Fruit fly (Drosophila melanogaster) whole organism: ENCODE results near the gene Nufip.

Source experiments
- CG8478 ChIP-seq: fragments of >200 bp; optimal IDR thresholded peaks from 2 replicates; lab custom pipeline; 2018; ENCODE audit warnings: inconsistent platforms
- Dll ChIP-seq: fragments of >200 bp; optimal IDR thresholded peaks from 2 replicates; lab custom pipeline; 2017
- EcR ChIP-seq, 2 experiments: fragments of >200 bp; optimal IDR thresholded peaks; 2 replicates each; lab custom pipeline; 2017; ENCODE audit warnings: missing biosample characterization in 2 of 2, missing genetic modification characterization in 2 of 2, missing genetic modification reagents in 2 of 2
- pan ChIP-seq: fragments of >200 bp; optimal IDR thresholded peaks from 2 replicates; lab custom pipeline; 2017
- psq ChIP-seq: fragments of >200 bp; optimal IDR thresholded peaks from 2 replicates; lab custom pipeline; 2017
- usp ChIP-seq: fragments of >200 bp; optimal IDR thresholded peaks from 2 replicates; lab custom pipeline; 2017; ENCODE audit warnings: missing biosample characterization, missing genetic modification characterization, mixed read lengths

The Nufip gene

DNA sequence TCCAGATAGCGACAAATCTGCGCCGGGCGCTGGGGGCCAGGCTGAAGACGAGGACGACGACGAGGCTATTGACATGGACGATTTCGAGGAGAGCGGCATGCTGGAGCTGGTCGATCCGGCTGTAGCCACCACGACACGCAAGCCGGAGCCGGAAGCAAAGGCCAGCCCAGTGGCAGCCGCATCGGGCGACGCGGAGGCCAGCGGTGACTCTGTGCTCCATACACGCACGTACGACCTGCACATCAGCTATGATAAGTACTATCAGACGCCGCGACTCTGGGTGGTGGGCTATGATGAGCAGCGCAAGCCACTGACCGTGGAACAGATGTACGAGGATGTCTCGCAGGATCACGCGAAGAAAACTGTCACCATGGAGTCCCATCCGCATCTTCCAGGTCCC is 1.6 kb upstream of the Nufip start:
- TF ChIP-seq Dll (lab: Kevin White, UChicago) = no peak
- no peak for TF ChIP-seq CG8478
- TF ChIP-seq EcR (GFP tag; optimal IDR thresholded peaks at IDR 0.05; lab: Kevin White, UChicago) = no peak
- TF ChIP-seq psq (lab: Kevin White, UChicago) = no peak
- no peak for TF ChIP-seq pan
- TF ChIP-seq usp = no peak

DNA sequence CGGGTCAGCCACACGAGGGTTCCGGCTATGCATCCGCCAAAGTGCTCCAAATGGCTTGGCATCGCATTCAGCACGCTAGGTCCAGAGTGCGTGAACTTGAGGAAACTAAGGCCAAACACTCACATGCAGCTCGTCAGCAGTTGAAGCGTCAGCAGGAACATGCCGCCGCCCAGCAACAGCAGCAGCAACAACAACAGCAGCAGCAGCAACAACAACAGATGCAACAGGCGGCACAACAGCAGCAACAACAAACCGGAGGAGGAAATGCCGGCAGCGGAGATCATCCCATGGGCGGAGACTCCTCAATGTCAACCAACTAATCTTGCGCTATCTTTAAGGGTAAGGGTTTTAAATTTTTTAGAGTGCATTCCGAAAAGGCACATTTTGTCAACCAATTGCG is 2.0 kb downstream of the Nufip start:
- no peak for TF ChIP-seq usp
- TF ChIP-seq CG8478 = no peak
- no peak for TF ChIP-seq Dll (lab: Kevin White, UChicago)
- TF ChIP-seq psq (lab: Kevin White, UChicago) = no peak
- TF ChIP-seq pan = no peak
- TF ChIP-seq EcR (GFP tag; optimal IDR thresholded peaks at IDR 0.05; lab: Kevin White, UChicago) = no peak

DNA sequence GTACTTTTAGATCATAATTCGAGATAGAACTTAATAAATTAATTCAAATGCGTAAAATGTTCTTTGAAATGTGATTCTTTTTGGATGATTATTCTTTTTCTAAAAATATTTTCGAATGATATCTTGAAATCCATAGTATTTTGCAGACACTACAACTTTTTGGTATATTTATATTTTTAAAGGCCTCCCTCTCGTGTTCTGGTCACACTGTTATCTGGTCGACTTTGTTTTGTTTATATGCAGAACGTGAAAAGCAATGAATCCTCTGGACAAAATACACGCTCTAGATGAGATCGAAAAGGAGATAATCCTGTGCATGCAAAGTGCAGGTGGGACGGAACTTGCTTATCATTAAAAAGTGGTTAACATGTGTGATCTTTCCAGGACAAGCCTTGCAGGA is 2.5 kb downstream of the Nufip start, which contains the start of gene MED11:
MED11 (plus strand) TSS at position 210 of the 400 bp plus-strand sequence.
- no peak for TF ChIP-seq usp
- no peak for TF ChIP-seq EcR (GFP tag; optimal IDR thresholded peaks at IDR 0.05; lab: Kevin White, UChicago)
- TF ChIP-seq psq (lab: Kevin White, UChicago) = no peak
- no peak for TF ChIP-seq Dll (lab: Kevin White, UChicago)
- TF ChIP-seq pan = no peak
- TF ChIP-seq CG8478 = no peak

DNA sequence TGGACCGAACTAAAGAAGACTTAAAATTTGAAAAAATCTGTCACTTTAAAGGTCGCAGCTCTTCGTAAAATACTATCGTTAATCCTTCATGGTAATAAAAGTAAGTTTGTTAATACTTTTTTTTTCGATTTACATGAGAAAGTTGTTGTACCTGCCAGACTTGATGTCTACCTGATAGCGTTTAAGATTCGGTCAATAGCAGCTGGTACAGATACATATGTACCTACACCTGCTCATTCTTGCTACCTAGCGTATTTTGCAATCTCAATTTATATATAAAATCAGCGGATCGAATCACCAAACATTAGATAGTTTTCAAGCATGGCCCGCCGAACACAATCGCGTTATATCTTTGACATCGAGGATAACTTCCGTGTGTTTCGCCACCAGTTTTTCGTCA is 4.0 kb downstream of the Nufip start, which contains the start of gene CG6885:
CG6885 (plus strand) TSS at position 301 of the 400 bp plus-strand sequence.
- TF ChIP-seq Dll (lab: Kevin White, UChicago) (no peak), pan (no peak)

DNA sequence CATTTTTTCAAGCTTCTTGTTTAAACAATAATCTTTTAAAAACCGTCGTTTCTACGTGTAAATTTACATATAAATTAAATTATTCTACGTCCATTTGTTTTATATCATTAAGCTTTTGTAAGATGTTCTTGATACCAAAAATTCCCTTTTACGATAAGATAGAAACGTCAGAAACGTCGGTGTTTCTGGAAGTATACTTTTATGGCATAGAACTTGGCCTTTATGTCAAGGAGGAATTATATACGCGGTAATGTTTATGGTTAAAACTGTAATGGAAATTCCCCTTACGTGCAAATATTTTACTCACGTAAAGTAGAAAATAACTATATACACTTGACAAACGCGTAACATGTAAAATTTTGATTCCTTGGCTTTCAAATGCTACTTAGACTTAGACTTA is 4.5 kb downstream of the Nufip start:
- TF ChIP-seq usp = no peak
- no peak for TF ChIP-seq EcR (GFP tag; optimal IDR thresholded peaks at IDR 0.05; lab: Kevin White, UChicago)
- TF ChIP-seq psq (lab: Kevin White, UChicago) = no peak
- no peak for TF ChIP-seq CG8478
- TF ChIP-seq pan = no peak
- no peak for TF ChIP-seq Dll (lab: Kevin White, UChicago)

DNA sequence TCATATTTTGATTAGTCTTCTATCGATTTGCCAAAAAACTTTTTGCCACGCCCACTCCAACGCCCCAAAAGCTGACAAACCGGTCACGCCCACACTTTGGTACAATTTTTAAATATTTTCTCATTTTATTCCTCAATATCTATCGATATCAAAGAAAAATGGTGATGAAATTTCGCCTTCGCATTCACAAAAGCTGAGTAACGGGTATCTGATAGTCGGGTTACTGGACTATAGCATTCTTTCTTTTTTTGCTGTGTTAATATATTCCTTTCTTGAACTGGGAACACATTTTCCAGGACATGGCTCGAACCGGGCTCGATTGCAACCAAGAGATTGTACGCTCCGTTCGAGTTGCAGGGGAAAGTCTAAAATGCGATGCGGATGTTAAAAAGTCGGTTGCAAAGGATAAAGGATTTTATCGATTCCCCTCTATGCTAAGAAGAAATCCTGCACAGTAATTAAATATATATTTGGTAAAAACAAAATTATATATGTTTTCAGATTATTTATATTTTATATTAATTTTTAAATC is 5.2 kb downstream of the Nufip start:
- TF ChIP-seq pan (no peak), CG8478 (no peak), psq (lab: Kevin White, UChicago) (no peak), Dll (lab: Kevin White, UChicago) (no peak), usp (no peak)

DNA sequence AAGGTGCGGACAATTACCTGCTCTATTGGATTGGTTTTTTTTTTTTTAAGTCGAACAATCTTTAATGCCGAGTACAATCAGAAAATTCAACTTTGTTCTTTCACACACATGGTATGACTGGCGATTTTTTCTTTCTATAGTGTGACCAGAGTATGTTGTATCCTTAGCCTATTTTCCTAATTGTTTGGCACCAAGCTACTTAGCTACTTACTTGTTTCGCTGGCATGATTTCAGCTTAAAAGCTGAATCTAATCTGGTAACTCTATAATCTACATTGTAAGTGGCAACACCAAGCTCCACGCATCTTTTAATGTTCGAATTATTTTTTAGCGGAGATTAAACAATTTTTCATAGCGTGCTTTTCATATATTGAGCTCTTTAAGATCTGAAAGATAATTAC is 25.0 kb downstream of the Nufip start, which contains the start of gene CG12477:
CG12477 (minus strand) TSS at position 101 of the 400 bp plus-strand sequence.
- TF ChIP-seq EcR (GFP tag; optimal IDR thresholded peaks at IDR 0.05; lab: Kevin White, UChicago) (no peak), Dll (lab: Kevin White, UChicago) (no peak), psq (lab: Kevin White, UChicago) (no peak), CG8478 (no peak), usp (no peak), pan (no peak)

DNA sequence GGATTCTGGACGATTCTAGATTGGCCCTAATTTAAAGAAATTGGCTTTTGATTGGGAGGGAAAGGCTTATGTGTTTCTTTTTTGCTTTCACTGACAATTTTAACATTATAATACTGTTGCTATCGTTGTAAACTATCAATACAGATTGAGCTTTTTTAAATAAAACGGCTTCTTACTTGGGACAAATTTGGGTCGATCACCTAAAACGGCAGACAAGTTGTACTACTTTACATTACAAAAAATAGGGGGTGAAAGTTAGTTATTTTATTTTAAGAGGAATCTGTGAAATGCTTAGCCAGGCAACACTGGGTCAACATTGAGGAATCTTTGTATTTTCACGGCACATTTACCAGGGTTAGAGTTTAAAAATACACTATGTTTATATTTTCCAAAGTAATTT is 49.9 kb downstream of the Nufip start, which contains the start of gene Dic4:
Dic4 (minus strand) TSS at position 101 of the 400 bp plus-strand sequence.
- TF ChIP-seq usp = no peak
- no peak for TF ChIP-seq psq (lab: Kevin White, UChicago)
- no peak for TF ChIP-seq Dll (lab: Kevin White, UChicago)
- no peak for TF ChIP-seq pan
- TF ChIP-seq EcR (GFP tag; optimal IDR thresholded peaks at IDR 0.05; lab: Kevin White, UChicago) = no peak
- TF ChIP-seq CG8478 = no peak
